Fruit fly (Drosophila melanogaster) whole organism, prepupa: Measurements from ENCODE around the gene Smg6.

Experiments
- Eip75B ChIP-seq: fragments of 200-800 bp; sonication (Bioruptor generic); optimal IDR thresholded peaks from 3 replicates; lab custom pipeline; 2016; ENCODE audit warnings: missing biosample characterization, missing genetic modification characterization
- Hr4 ChIP-seq: fragments of 200-800 bp; sonication (Bioruptor generic); optimal IDR thresholded peaks from 3 replicates; lab custom pipeline; 2016; ENCODE audit warnings: missing biosample characterization, missing genetic modification characterization
- fd85E ChIP-seq: fragments of 200-800 bp; sonication (Bioruptor generic); optimal IDR thresholded peaks from 3 replicates; lab custom pipeline; 2016; ENCODE audit warnings: missing biosample characterization, missing genetic modification characterization

dm6 chr3R:25060462-25060861 lies 27.2 kb upstream of the Smg6 start:
- TF ChIP-seq Eip75B (GFP tag; lab: Kevin White, UChicago) (no peak), fd85E (GFP tag; lab: Kevin White, UChicago) (no peak), Hr4 (no peak)
